Fruit fly (Drosophila melanogaster) whole organism, embryonic: Measurements from ENCODE around the gene Cks85A.

Experiments used
- Bgb ChIP-seq: fragments of 200-800 bp; sonication (Bioruptor generic); IDR thresholded peaks from 2 replicates; pipeline ENCODE4 v1.3.6; 2022; ENCODE audit warnings: missing biosample characterization, missing genetic modification characterization; ENCODE audit not compliant: partially characterized antibody
- CG10267 ChIP-seq: fragments of 200-800 bp; sonication (Bioruptor generic); optimal IDR thresholded peaks from 2 replicates; lab custom pipeline; 2018; ENCODE audit warnings: missing biosample characterization, mild to moderate bottlenecking, missing genetic modification characterization, moderate library complexity
- CG12659 ChIP-seq: fragments of 200-800 bp; sonication (Bioruptor generic); optimal IDR thresholded peaks from 3 replicates; lab custom pipeline; 2017; ENCODE audit warnings: mild to moderate bottlenecking, missing biosample characterization, missing genetic modification reagents, missing genetic modification characterization
- CG2120 ChIP-seq: fragments of 200-800 bp; sonication (Bioruptor generic); optimal IDR thresholded peaks from 3 replicates; lab custom pipeline; 2016; ENCODE audit warnings: missing biosample characterization, missing genetic modification characterization
- CG4617 ChIP-seq: fragments of 200-800 bp; sonication (Bioruptor generic); optimal IDR thresholded peaks from 3 replicates; lab custom pipeline; 2016; ENCODE audit warnings: missing biosample characterization, missing genetic modification characterization, borderline replicate concordance
- CG6813 ChIP-seq: fragments of 200-800 bp; sonication (Bioruptor generic); optimal IDR thresholded peaks from 2 replicates; lab custom pipeline; 2017; ENCODE audit warnings: missing biosample characterization, missing genetic modification characterization, mild to moderate bottlenecking, moderate library complexity, missing genetic modification reagents
- CG8281 ChIP-seq: fragments of 200-800 bp; sonication (Bioruptor generic); optimal IDR thresholded peaks from 2 replicates; lab custom pipeline; 2018; ENCODE audit warnings: missing biosample characterization, mild to moderate bottlenecking, missing genetic modification characterization, moderate library complexity
- CG8359 ChIP-seq: fragments of 200-800 bp; sonication (Bioruptor generic); optimal IDR thresholded peaks from 2 replicates; lab custom pipeline; 2017; ENCODE audit warnings: missing biosample characterization, mild to moderate bottlenecking, missing genetic modification characterization, borderline replicate concordance
- Dp ChIP-seq: fragments of 200-800 bp; sonication (Bioruptor generic); optimal IDR thresholded peaks from 2 replicates; lab custom pipeline; 2018; ENCODE audit warnings: missing biosample characterization, mild to moderate bottlenecking, missing genetic modification characterization, moderate library complexity
- E2f1 ChIP-seq: fragments of 200-800 bp; sonication (Bioruptor generic); IDR thresholded peaks from 2 replicates; pipeline ENCODE4 v1.3.6; 2022; ENCODE audit warnings: missing biosample characterization, missing genetic modification characterization
- E2f2 ChIP-seq: fragments of 200-800 bp; sonication (Bioruptor generic); IDR thresholded peaks from 2 replicates; pipeline ENCODE4 v1.3.6; 2022; ENCODE audit warnings: missing biosample characterization, missing genetic modification characterization
- Elba2 ChIP-seq: fragments of 200-800 bp; sonication (Bioruptor generic); optimal IDR thresholded peaks from 3 replicates; lab custom pipeline; 2016; ENCODE audit warnings: missing biosample characterization, missing genetic modification characterization
- Ets65A ChIP-seq: fragments of 200-800 bp; sonication (Bioruptor generic); peaks from one replicate; lab custom pipeline; 2016; ENCODE audit warnings: missing biosample characterization, missing genetic modification characterization
- Ets97D ChIP-seq: fragments of 200-800 bp; sonication (Bioruptor generic); optimal IDR thresholded peaks from 3 replicates; lab custom pipeline; 2016; ENCODE audit warnings: missing biosample characterization, missing genetic modification characterization
- Gsc ChIP-seq: fragments of 200-800 bp; sonication (Bioruptor generic); IDR thresholded peaks from 2 replicates; pipeline ENCODE4 v1.3.6; 2022; ENCODE audit warnings: missing biosample characterization, missing genetic modification characterization
- HmgZ ChIP-seq: fragments of 200-800 bp; sonication (Bioruptor generic); optimal IDR thresholded peaks from 2 replicates; lab custom pipeline; 2018; ENCODE audit warnings: missing biosample characterization, mild to moderate bottlenecking, missing genetic modification characterization
- MBD-R2 ChIP-seq: fragments of 200-800 bp; sonication (Bioruptor generic); IDR thresholded peaks from 2 replicates; pipeline ENCODE4 v1.3.6; 2022; ENCODE audit warnings: missing biosample characterization, missing genetic modification characterization
- MESR4 ChIP-seq: fragments of 200-800 bp; sonication (Bioruptor generic); optimal IDR thresholded peaks from 2 replicates; lab custom pipeline; 2018; ENCODE audit warnings: missing biosample characterization, mild to moderate bottlenecking, missing genetic modification characterization, moderate library complexity
- Max ChIP-seq: fragments of 200-800 bp; sonication (Bioruptor generic); optimal IDR thresholded peaks from 2 replicates; lab custom pipeline; 2016; ENCODE audit warnings: missing biosample characterization, mild to moderate bottlenecking, missing genetic modification characterization
- Med ChIP-seq: fragments of 200-800 bp; sonication (Bioruptor generic); peaks from one replicate; lab custom pipeline; 2016; ENCODE audit warnings: missing biosample characterization, missing genetic modification characterization, mild to moderate bottlenecking, inconsistent platforms, moderate library complexity
- Meics ChIP-seq: fragments of 200-800 bp; sonication (Bioruptor generic); optimal IDR thresholded peaks from 2 replicates; lab custom pipeline; 2017; ENCODE audit warnings: missing biosample characterization, mild to moderate bottlenecking, missing genetic modification characterization
- Myb ChIP-seq: fragments of 200-800 bp; sonication (Bioruptor generic); optimal IDR thresholded peaks from 2 replicates; lab custom pipeline; 2016; ENCODE audit warnings: missing biosample characterization, missing genetic modification characterization
- Oli ChIP-seq: fragments of 200-800 bp; sonication (Bioruptor generic); optimal IDR thresholded peaks from 2 replicates; lab custom pipeline; 2018; ENCODE audit warnings: missing biosample characterization, mild to moderate bottlenecking, missing genetic modification characterization, moderate library complexity
- Pdp1 ChIP-seq, 2 experiments: fragments of 200-800 bp; sonication (Bioruptor generic); optimal IDR thresholded peaks; 3 replicates each; lab custom pipeline; 2016; ENCODE audit warnings: missing biosample characterization in 2 of 2, missing genetic modification characterization in 2 of 2, mild to moderate bottlenecking in 1 of 2, moderate library complexity in 1 of 2
- Rfx ChIP-seq: fragments of 200-800 bp; sonication (Bioruptor generic); IDR thresholded peaks from 2 replicates; pipeline ENCODE4 v1.3.6; 2022; ENCODE audit warnings: missing biosample characterization, missing genetic modification characterization
- Tbp ChIP-seq: fragments of >200 bp; optimal IDR thresholded peaks from 2 replicates; lab custom pipeline; 2018; ENCODE audit warnings: missing biosample characterization, missing genetic modification characterization
- bigmax ChIP-seq: fragments of 200-800 bp; sonication (Bioruptor generic); optimal IDR thresholded peaks from 2 replicates; lab custom pipeline; 2018; ENCODE audit warnings: missing biosample characterization, mild to moderate bottlenecking, missing genetic modification characterization
- ci ChIP-seq: fragments of 200-800 bp; sonication (Bioruptor generic); IDR thresholded peaks from 3 replicates; pipeline ENCODE4 v1.3.6; 2022; ENCODE audit warnings: missing biosample characterization, missing genetic modification characterization
- crp ChIP-seq, 2 experiments: fragments of 200-800 bp; sonication (Bioruptor generic); optimal IDR thresholded peaks; 2 replicates in 1 of 2; 3 replicates in 1 of 2; lab custom pipeline; 2017; ENCODE audit warnings: missing biosample characterization in 2 of 2, missing genetic modification characterization in 2 of 2, mild to moderate bottlenecking in 1 of 2, moderate library complexity in 1 of 2
- ftz-f1 ChIP-seq: fragments of 200-800 bp; sonication (Bioruptor generic); optimal IDR thresholded peaks from 2 replicates; lab custom pipeline; 2016; ENCODE audit warnings: missing biosample characterization, missing genetic modification characterization
- gfzf ChIP-seq: fragments of 200-800 bp; sonication (Bioruptor generic); optimal IDR thresholded peaks from 2 replicates; lab custom pipeline; 2016; ENCODE audit warnings: missing biosample characterization, mild to moderate bottlenecking, missing genetic modification characterization, moderate library complexity
- grn ChIP-seq: fragments of 200-800 bp; sonication (Bioruptor generic); optimal IDR thresholded peaks from 3 replicates; lab custom pipeline; 2017; ENCODE audit warnings: missing biosample characterization, missing genetic modification characterization
- gsb ChIP-seq: fragments of 200-800 bp; sonication (Bioruptor generic); IDR thresholded peaks from 2 replicates; pipeline ENCODE4 v1.3.6; 2022; ENCODE audit warnings: missing biosample characterization, missing genetic modification characterization
- insv ChIP-seq, 2 experiments: fragments of 200-800 bp; sonication (Bioruptor generic); optimal IDR thresholded peaks; 3 replicates each; lab custom pipeline; 2016 to 2018; ENCODE audit warnings: missing biosample characterization in 2 of 2, missing genetic modification characterization in 2 of 2
- knrl ChIP-seq: fragments of 200-800 bp; sonication (Bioruptor generic); IDR thresholded peaks from 3 replicates; pipeline ENCODE4 v1.3.6; 2022; ENCODE audit warnings: missing biosample characterization, missing genetic modification characterization; ENCODE audit not compliant: partially characterized antibody
- pan ChIP-seq, 4 experiments: fragments of >200 bp in 3 of 4; fragments of 200-800 bp in 1 of 4; sonication (Bioruptor generic) in 1 of 4; optimal IDR thresholded peaks in 3 of 4; IDR thresholded peaks in 1 of 4; 2 replicates each; pipeline versions ENCODE4 v1.3.6 to Lab custom; 2017 to 2022; ENCODE audit warnings: missing biosample characterization in 2 of 4, missing genetic modification characterization in 2 of 4, mixed read lengths in 1 of 4
- peb ChIP-seq: fragments of 200-800 bp; sonication (Bioruptor generic); IDR thresholded peaks from 2 replicates; pipeline ENCODE4 v1.3.6; 2022; ENCODE audit warnings: missing biosample characterization, missing genetic modification characterization
- pzg ChIP-seq: fragments of 200-800 bp; sonication (Bioruptor generic); optimal IDR thresholded peaks from 3 replicates; lab custom pipeline; 2018; ENCODE audit warnings: missing biosample characterization, mild to moderate bottlenecking, missing genetic modification characterization, moderate library complexity
- sens ChIP-seq: fragments of 200-800 bp; sonication (Bioruptor generic); peaks from one replicate; lab custom pipeline; 2016; ENCODE audit warnings: missing biosample characterization, missing genetic modification characterization
- stwl ChIP-seq: fragments of 200-800 bp; sonication (Bioruptor generic); optimal IDR thresholded peaks from 3 replicates; lab custom pipeline; 2018; ENCODE audit warnings: missing biosample characterization, mild to moderate bottlenecking, missing genetic modification characterization, moderate library complexity
- vvl ChIP-seq: fragments of 200-800 bp; sonication (Bioruptor generic); IDR thresholded peaks from 2 replicates; pipeline ENCODE4 v1.3.6; 2022; ENCODE audit warnings: missing biosample characterization, missing genetic modification characterization
- zen2 ChIP-seq: fragments of 200-800 bp; sonication (Bioruptor generic); IDR thresholded peaks from 3 replicates; pipeline ENCODE4 v1.3.6; 2022; ENCODE audit warnings: missing biosample characterization, missing genetic modification characterization; ENCODE audit not compliant: partially characterized antibody

Gene Cks85A

dm6 chr3R:8726632-8727031 is 8.4 kb upstream of the Cks85A start, which contains the start of gene CG8159:
CG8159 (plus strand) TSS chr3R:8726854.
- TF ChIP-seq CG8359 (GFP tag; lab: Kevin White, UChicago) (no peak), CG4617 (GFP tag; lab: Kevin White, UChicago) (peak; percentile 62), Dp (peak; percentile 63), gsb (GFP tag; lab: Robert Waterston, UW) (no peak), Elba2 (GFP tag; lab: Kevin White, UChicago) (peak; percentile 88), Max (GFP tag; lab: Kevin White, UChicago) (no peak), pan (optimal IDR thresholded peaks at IDR 0.05; lab: Kevin White, UChicago) (no peak), pan (GFP tag; optimal IDR thresholded peaks at IDR 0.05 in 1 of 2, IDR thresholded peaks at IDR 0.05 in 1 of 2) (no peak), sens (GFP tag; lab: Kevin White, UChicago) (peak; percentile 47), CG2120 (peak; percentile 6), ci (GFP tag; lab: Robert Waterston, UW) (0 out of 3 replicates have a peak, but pooled peaks have one; percentile 9), CG8281 (tag; lab: Kevin White, UChicago) (no peak), Meics (GFP tag; lab: Kevin White, UChicago) (no peak), Tbp (GFP tag; lab: Kevin White, UChicago) (no peak), Rfx (GFP tag; lab: Robert Waterston, UW) (0 out of 2 replicates have a peak, but pooled peaks have one; percentile 15), Myb (GFP tag; lab: Kevin White, UChicago) (peak; percentile 93), Oli (tag; lab: Kevin White, UChicago) (no peak), vvl (GFP tag; lab: Robert Waterston, UW) (peak; percentile 34; the same call in 1 of the 2 replicates), MESR4 (GFP tag; lab: Kevin White, UChicago) (peak; percentile 8), E2f1 (GFP tag; lab: Robert Waterston, UW) (no peak), MBD-R2 (peak; percentile 85), CG6813 (GFP tag; lab: Kevin White, UChicago) (no peak), pzg (GFP tag; lab: Kevin White, UChicago) (peak; percentile 44), Pdp1 (GFP tag; optimal IDR thresholded peaks at IDR 0.05; lab: Kevin White, UChicago) (peak in 1 of 2 experiments; percentile 94), Gsc (no peak), grn (GFP tag; lab: Kevin White, UChicago) (no peak), CG10267 (tag; lab: Kevin White, UChicago) (peak; percentile 81), knrl (GFP tag; lab: Robert Waterston, UW) (no peak), zen2 (GFP tag; lab: Robert Waterston, UW) (no peak), Ets97D (GFP tag; lab: Kevin White, UChicago) (peak; percentile 35), Bgb (0 out of 2 replicates have a peak, but pooled peaks have one; percentile 6), insv (GFP tag; optimal IDR thresholded peaks at IDR 0.05; lab: Kevin White, UChicago) (peak in 1 of 2 experiments; percentile 90), peb (no peak), crp (GFP tag; optimal IDR thresholded peaks at IDR 0.05; lab: Kevin White, UChicago) (peak in 1 of 2 experiments; percentile 43), ftz-f1 (GFP tag; lab: Kevin White, UChicago) (no peak), Ets65A (GFP tag; lab: Kevin White, UChicago) (peak; percentile 24), E2f2 (peak; percentile 68), stwl (tag; lab: Kevin White, UChicago) (peak; percentile 54), HmgZ (tag; lab: Kevin White, UChicago) (peak; percentile 27), gfzf (GFP tag; lab: Kevin White, UChicago) (peak; percentile 7), bigmax (no peak), CG12659 (no peak), Med (peak; percentile 84)
